Worm (Caenorhabditis elegans): ENCODE measurements around the gene fbxa-142.

Gene fbxa-142

ce11 chrV:16132705-16133104 is 1.6 kb upstream of the fbxa-142 start, which contains the start of gene fbxa-144:
TSS of gene fbxa-144 (minus strand) at chrV:16132805.
- no peak for TF ChIP-seq B0019.2 (GFP tag; conservative IDR thresholded peaks at IDR 0.05)
- TF ChIP-seq lin-26 (GFP tag; IDR thresholded peaks at IDR 0.05): no peak
- TF ChIP-seq nfyb-1 (GFP tag; IDR thresholded peaks at IDR 0.05): no peak
- TF ChIP-seq aptf-3 (GFP tag; IDR thresholded peaks at IDR 0.05): no peak
- no peak for TF ChIP-seq nhr-27 (tag; optimal IDR thresholded peaks at IDR 0.05)
- TF ChIP-seq mcd-1 (GFP tag; IDR thresholded peaks at IDR 0.05): no peak

DNA sequence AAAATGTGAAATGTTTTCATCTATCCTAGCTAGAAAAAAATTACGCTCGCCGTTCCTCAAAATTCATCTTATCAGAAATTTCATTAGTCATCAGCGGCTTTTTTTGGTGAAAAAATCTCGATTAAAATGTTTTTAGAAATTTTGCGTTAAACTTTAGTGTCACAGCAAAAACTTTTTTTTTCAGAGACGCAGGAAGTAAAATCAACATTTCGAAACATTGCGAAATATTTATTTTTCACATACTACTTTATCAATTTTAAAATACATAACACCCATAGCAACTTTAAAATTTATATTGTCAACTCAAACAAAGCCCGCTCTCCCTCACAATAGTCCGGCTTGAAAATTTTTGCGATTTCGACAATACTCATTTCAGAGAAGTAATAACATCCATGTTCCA is 1.1 kb upstream of the fbxa-142 start:
- no peak for TF ChIP-seq ama-1 (optimal IDR thresholded peaks at IDR 0.05)
- TF ChIP-seq ama-1 (GFP tag; optimal IDR thresholded peaks at IDR 0.05): no peak
- peak; percentile 76; the same call in 1 of the 2 replicates for TF ChIP-seq cebp-1 (GFP tag; IDR thresholded peaks at IDR 0.05)
- peak; percentile 95 for TF ChIP-seq cebp-1 (tag; optimal IDR thresholded peaks at IDR 0.05)

ce11 chrV:16129116-16129515 is 2.0 kb downstream of the fbxa-142 start:
- TF ChIP-seq nhr-80 (tag; optimal IDR thresholded peaks at IDR 0.05) (peak; percentile 31), snpc-4 (GFP tag; optimal IDR thresholded peaks at IDR 0.05) (no peak), snpc-4 (tag; optimal IDR thresholded peaks at IDR 0.05) (no peak), B0336.3 (GFP tag; IDR thresholded peaks at IDR 0.05) (no peak), cebp-1 (GFP tag; IDR thresholded peaks at IDR 0.05) (no peak), cebp-1 (tag; optimal IDR thresholded peaks at IDR 0.05) (peak; percentile 29)

DNA sequence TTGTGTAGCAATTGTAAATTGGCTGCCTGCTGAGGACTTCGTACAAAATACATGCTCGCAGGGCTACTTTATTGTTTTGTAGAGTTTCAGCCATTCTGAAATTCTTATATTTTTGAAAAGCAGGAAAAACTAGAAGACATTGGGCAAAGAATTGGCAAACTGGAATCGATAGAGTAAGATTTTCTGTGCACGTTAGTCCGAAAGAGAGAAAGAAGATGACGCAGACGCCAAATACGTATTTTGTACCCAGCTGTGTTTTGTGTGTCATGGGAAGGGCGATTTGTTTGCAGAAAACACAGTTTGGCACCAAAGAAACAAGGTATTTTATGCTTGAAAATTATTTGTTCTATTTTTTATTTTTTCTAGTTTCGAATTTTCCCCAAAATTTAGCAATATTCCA is 3.7 kb downstream of the fbxa-142 start, which contains the start of gene fbxa-143:
Gene fbxa-143 (minus strand): TSS at position 101 of the 400 bp plus-strand sequence.
- TF ChIP-seq aptf-2 (GFP tag; conservative IDR thresholded peaks at IDR 0.05) (no peak), Y67H2A.10 (GFP tag; conservative IDR thresholded peaks at IDR 0.05) (no peak), egrh-3 (GFP tag; IDR thresholded peaks at IDR 0.05) (no peak), lin-40 (tag; optimal IDR thresholded peaks at IDR 0.05) (no peak), somi-1 (GFP tag; optimal IDR thresholded peaks at IDR 0.05) (no peak), him-1 (tag; optimal IDR thresholded peaks at IDR 0.05) (no peak), efl-1 (GFP tag; optimal IDR thresholded peaks at IDR 0.05) (no peak), lin-35 (GFP tag; optimal IDR thresholded peaks at IDR 0.05) (no peak), C17E4.6 (GFP tag; IDR thresholded peaks at IDR 0.05) (no peak), zim-3 (tag; optimal IDR thresholded peaks at IDR 0.05) (no peak), T07F8.4 (tag; optimal IDR thresholded peaks at IDR 0.05) (no peak), rec-8 (tag; optimal IDR thresholded peaks at IDR 0.05) (no peak), ccch-3 (GFP tag; optimal IDR thresholded peaks at IDR 0.05) (no peak)

- no peak for TF ChIP-seq hmg-1.2 (GFP tag; IDR thresholded peaks at IDR 0.05)
- no peak for TF ChIP-seq madf-6 (GFP tag; IDR thresholded peaks at IDR 0.05)
- TF ChIP-seq snpc-4 (GFP tag; optimal IDR thresholded peaks at IDR 0.05): no peak
- TF ChIP-seq snpc-4 (tag; optimal IDR thresholded peaks at IDR 0.05): no peak
- no peak for TF ChIP-seq ceh-58 (GFP tag; IDR thresholded peaks at IDR 0.05)
- TF ChIP-seq snpc-1.1 (tag; optimal IDR thresholded peaks at IDR 0.05; ENCODE audit: insufficient read depth): no peak
- no peak for TF ChIP-seq lsy-27 (tag; optimal IDR thresholded peaks at IDR 0.05; ENCODE audit: borderline replicate concordance, insufficient read depth)
- TF ChIP-seq zfh-2 (GFP tag; conservative IDR thresholded peaks at IDR 0.05): no peak
- no peak for TF ChIP-seq Y56A3A.18 (GFP tag; IDR thresholded peaks at IDR 0.05)
Measured at ce11 chrV:16124739-16125138, 6.4 kb downstream of the fbxa-142 start, which contains the start of gene nhr-111. TSS of gene nhr-111 (minus strand) at chrV:16124839.

All from whole organism, young adult.